Worm (Caenorhabditis elegans) whole organism, early embryonic: Measurements from ENCODE around the gene rgs-11.

Experiments used
- F13C5.2 ChIP-seq: sonication (generic microtip); optimal IDR thresholded peaks from 2 replicates; lab custom pipeline; 2017; ENCODE audit warnings: mild to moderate bottlenecking, missing genetic modification characterization, inconsistent platforms, missing compliant biosample characterization
- ama-1 ChIP-seq: fragments of 150-350 bp; optimal IDR thresholded peaks from 2 replicates; lab custom pipeline; 2014
- hnd-1 ChIP-seq: sonication (generic microtip); optimal IDR thresholded peaks from 2 replicates; lab custom pipeline; 2016; ENCODE audit warnings: missing genetic modification characterization, missing compliant biosample characterization
- pes-1 ChIP-seq: fragments of 200-800 bp; sonication (Bioruptor generic); IDR thresholded peaks from 2 replicates; pipeline ENCODE4 v1.3.6; 2022; ENCODE audit warnings: missing genetic modification reagents, missing genetic modification characterization, missing compliant biosample characterization

DNA sequence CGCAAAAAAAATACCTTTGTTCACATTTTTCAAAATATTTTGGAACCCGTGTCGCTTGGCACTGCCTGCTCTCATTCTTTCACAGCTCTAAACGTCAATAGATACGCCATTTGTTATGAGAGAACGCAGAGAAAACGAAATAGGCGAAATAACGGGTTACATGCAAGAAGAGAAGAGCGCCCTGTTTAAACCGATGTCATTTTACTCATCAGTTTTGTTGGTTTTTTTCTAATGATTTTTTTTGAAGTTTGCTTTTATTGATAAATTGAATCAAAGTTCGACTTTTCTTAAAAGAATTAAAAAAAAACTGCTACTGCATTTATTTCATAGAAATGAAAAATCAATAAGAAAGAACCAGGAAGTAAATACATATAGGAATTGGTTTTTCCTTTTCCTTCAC lies 14.4 kb downstream of the rgs-11 start:
- TF ChIP-seq ama-1 (lab: Kevin White, UChicago) = no peak
- no peak for TF ChIP-seq F13C5.2 (tag; lab: Kevin White, UChicago)
- TF ChIP-seq hnd-1 = no peak
- TF ChIP-seq pes-1 = no peak
